Worm (Caenorhabditis elegans) whole organism, L4 larva: ENCODE measurements around the gene Y7A5A.7.
A peak's percentile ranks its signal among the peaks of the same experiment; 100 is the strongest.

Experiments
- F44E2.7 ChIP-seq: fragments of 200-800 bp; sonication (Bioruptor generic); IDR thresholded peaks from 2 replicates; pipeline ENCODE4 v2.1.2; 2022; ENCODE audit warnings: missing genetic modification characterization, missing compliant biosample characterization
- F49E8.2 ChIP-seq: sonication (generic microtip); optimal IDR thresholded peaks from 2 replicates; lab custom pipeline; 2016; ENCODE audit warnings: missing compliant biosample characterization, mild to moderate bottlenecking, missing genetic modification characterization, borderline replicate concordance
- T26A8.4 ChIP-seq: fragments of 200-800 bp; sonication (Bioruptor generic); IDR thresholded peaks from 2 replicates; pipeline ENCODE4 v1.3.6; 2022; ENCODE audit warnings: missing genetic modification characterization, missing compliant biosample characterization
- Y75B8A.6 ChIP-seq: fragments of 200-800 bp; sonication (Bioruptor generic); IDR thresholded peaks from 2 replicates; pipeline ENCODE4 v1.3.6; 2022; ENCODE audit warnings: missing genetic modification reagents, missing genetic modification characterization, missing compliant biosample characterization
- ZK337.2 ChIP-seq: fragments of 200-800 bp; sonication (Bioruptor generic); IDR thresholded peaks from 2 replicates; pipeline ENCODE4 v1.3.6; 2022; ENCODE audit warnings: missing genetic modification reagents, missing genetic modification characterization, missing compliant biosample characterization
- ZK546.5 ChIP-seq, 2 experiments: sonication (generic microtip); optimal IDR thresholded peaks; 2 replicates each; lab custom pipeline; 2017; ENCODE audit warnings: missing biosample characterization in 2 of 2, missing genetic modification characterization in 2 of 2
- aha-1 ChIP-seq: fragments of 150-350 bp; peaks from one replicate; lab custom pipeline; 2014; ENCODE audit warnings: missing biosample characterization, missing genetic modification characterization
- aly-2 ChIP-seq: sonication (generic microtip); optimal IDR thresholded peaks from 2 replicates; lab custom pipeline; 2018; ENCODE audit warnings: missing biosample characterization, missing genetic modification characterization
- ceh-20 ChIP-seq: fragments of 200-800 bp; sonication (Bioruptor generic); IDR thresholded peaks from 2 replicates; pipeline ENCODE4 v1.3.6; 2022; ENCODE audit warnings: missing genetic modification reagents, missing genetic modification characterization, missing compliant biosample characterization
- ces-1 ChIP-seq: fragments of 150-350 bp; sonication (generic microtip); optimal IDR thresholded peaks from 4 replicates; lab custom pipeline; 2014; ENCODE audit warnings: missing biosample characterization, missing genetic modification reagents, missing genetic modification characterization
- cey-2 ChIP-seq: sonication (generic microtip); optimal IDR thresholded peaks from 3 replicates; lab custom pipeline; 2017; ENCODE audit warnings: missing genetic modification characterization, mild to moderate bottlenecking, missing compliant biosample characterization, antibody characterized with exemption, borderline replicate concordance; ENCODE audit not compliant: insufficient read depth
- ctbp-1 ChIP-seq: fragments of 200-800 bp; sonication (Bioruptor generic); IDR thresholded peaks from 2 replicates; pipeline ENCODE4 v1.3.6; 2022; ENCODE audit warnings: missing genetic modification reagents, missing genetic modification characterization, missing compliant biosample characterization
- daf-16 ChIP-seq, 3 experiments: sonication (generic microtip); optimal IDR thresholded peaks; 2 replicates each; lab custom pipeline; 2016 to 2017; ENCODE audit warnings: missing genetic modification characterization in 3 of 3, missing genetic modification reagents in 3 of 3, mild to moderate bottlenecking in 2 of 3, missing compliant biosample characterization in 2 of 3, missing biosample characterization in 1 of 3, moderate library complexity in 1 of 3
- dmd-9 ChIP-seq: fragments of 200-800 bp; sonication (Bioruptor generic); IDR thresholded peaks from 2 replicates; pipeline ENCODE4 v1.3.6; 2022; ENCODE audit warnings: missing genetic modification reagents, missing genetic modification characterization, missing compliant biosample characterization
- duxl-1 ChIP-seq: sonication (generic microtip); optimal IDR thresholded peaks from 2 replicates; lab custom pipeline; 2016; ENCODE audit warnings: mild to moderate bottlenecking, missing genetic modification characterization, moderate library complexity, missing compliant biosample characterization; ENCODE audit not compliant: poor library complexity
- dve-1 ChIP-seq: sonication (generic microtip); optimal IDR thresholded peaks from 2 replicates; lab custom pipeline; 2017; ENCODE audit warnings: antibody characterized with exemption, mild to moderate bottlenecking, missing genetic modification characterization, missing compliant biosample characterization; ENCODE audit not compliant: insufficient read depth
- egl-43 ChIP-seq: fragments of 200-800 bp; sonication (Bioruptor generic); IDR thresholded peaks from 2 replicates; pipeline ENCODE4 v1.3.6; 2022; ENCODE audit warnings: missing genetic modification reagents, missing genetic modification characterization, missing compliant biosample characterization
- gei-8 ChIP-seq: fragments of 200-800 bp; sonication (Bioruptor generic); optimal IDR thresholded peaks from 2 replicates; lab custom pipeline; 2018; ENCODE audit warnings: mild to moderate bottlenecking, missing genetic modification characterization, missing compliant biosample characterization
- hif-1 ChIP-seq, 2 experiments: sonication (generic microtip); optimal IDR thresholded peaks; 2 replicates each; lab custom pipeline; 2016 to 2017; ENCODE audit warnings: missing compliant biosample characterization in 2 of 2, missing genetic modification characterization in 2 of 2, missing genetic modification reagents in 2 of 2, missing genotype in 2 of 2, mild to moderate bottlenecking in 1 of 2
- lim-7 ChIP-seq: fragments of 200-800 bp; sonication (Bioruptor generic); IDR thresholded peaks from 2 replicates; pipeline ENCODE4 v1.3.6; 2022; ENCODE audit warnings: missing genetic modification characterization, missing compliant biosample characterization
- lin-29 ChIP-seq: fragments of 200-800 bp; sonication (Bioruptor generic); IDR thresholded peaks from 2 replicates; pipeline ENCODE4 v1.3.6; 2022; ENCODE audit warnings: missing genetic modification reagents, missing genetic modification characterization, missing compliant biosample characterization
- lin-38 ChIP-seq: fragments of 200-800 bp; sonication (Bioruptor generic); IDR thresholded peaks from 2 replicates; pipeline ENCODE4 v1.3.6; 2022; ENCODE audit warnings: missing genetic modification reagents, missing genetic modification characterization, missing compliant biosample characterization
- lir-3 ChIP-seq: sonication (generic microtip); optimal IDR thresholded peaks from 2 replicates; lab custom pipeline; 2016; ENCODE audit warnings: mild to moderate bottlenecking, missing genetic modification characterization, missing compliant biosample characterization
- lsy-2 ChIP-seq, 2 experiments: fragments of 150-350 bp in 1 of 2; sonication (generic microtip) in 1 of 2; optimal IDR thresholded peaks; 2 replicates each; lab custom pipeline; 2014 to 2017; ENCODE audit warnings: missing biosample characterization in 2 of 2, missing genetic modification characterization in 2 of 2
- mes-2 ChIP-seq: sonication (generic microtip); optimal IDR thresholded peaks from 2 replicates; lab custom pipeline; 2016; ENCODE audit warnings: missing genotype, mild to moderate bottlenecking, missing genetic modification characterization, missing compliant biosample characterization; ENCODE audit not compliant: poor library complexity, severe bottlenecking
- nhr-25 ChIP-seq: sonication (generic microtip); optimal IDR thresholded peaks from 2 replicates; lab custom pipeline; 2017; ENCODE audit warnings: missing genetic modification characterization, mild to moderate bottlenecking, missing compliant biosample characterization, antibody characterized with exemption, moderate library complexity, borderline replicate concordance; ENCODE audit not compliant: insufficient read depth
- nhr-28 ChIP-seq: fragments of 150-350 bp; optimal IDR thresholded peaks from 2 replicates; lab custom pipeline; 2014; ENCODE audit warnings: missing biosample characterization, missing genetic modification characterization
- nhr-41 ChIP-seq: fragments of 200-800 bp; sonication (Bioruptor generic); IDR thresholded peaks from 2 replicates; pipeline ENCODE4 v1.3.6; 2022; ENCODE audit warnings: missing genetic modification reagents, missing genetic modification characterization, missing compliant biosample characterization
- nhr-42 ChIP-seq: fragments of 200-800 bp; sonication (Bioruptor generic); IDR thresholded peaks from 2 replicates; pipeline ENCODE4 v1.3.6; 2022; ENCODE audit warnings: missing genetic modification characterization, missing compliant biosample characterization
- nhr-48 ChIP-seq: sonication (generic microtip); optimal IDR thresholded peaks from 2 replicates; lab custom pipeline; 2016; ENCODE audit warnings: mild to moderate bottlenecking, missing genetic modification characterization, missing compliant biosample characterization
- nhr-6 ChIP-seq: fragments of 150-350 bp; optimal IDR thresholded peaks from 2 replicates; lab custom pipeline; 2014; ENCODE audit warnings: missing biosample characterization, missing genetic modification characterization
- pha-4 ChIP-seq, 2 experiments: fragments of 150-350 bp in 1 of 2; fragments of 200-800 bp in 1 of 2; sonication (Bioruptor generic) in 1 of 2; IDR thresholded peaks in 1 of 2; optimal IDR thresholded peaks in 1 of 2; 2 replicates each; pipeline versions ENCODE4 v1.3.6 to Lab custom; 2014 to 2022; ENCODE audit warnings: missing genetic modification characterization in 2 of 2, missing genetic modification reagents in 2 of 2, missing biosample characterization in 1 of 2, missing compliant biosample characterization in 1 of 2
- saeg-2 ChIP-seq: fragments of 200-800 bp; sonication (Bioruptor generic); IDR thresholded peaks from 2 replicates; pipeline ENCODE4 v1.3.6; 2022; ENCODE audit warnings: missing genetic modification reagents, missing genetic modification characterization, missing compliant biosample characterization
- skn-1 ChIP-seq: fragments of 150-350 bp; optimal IDR thresholded peaks from 2 replicates; lab custom pipeline; 2014; ENCODE audit warnings: missing biosample characterization, missing genetic modification characterization
- spr-1 ChIP-seq: sonication (generic microtip); optimal IDR thresholded peaks from 2 replicates; lab custom pipeline; 2016; ENCODE audit warnings: mild to moderate bottlenecking, missing genetic modification characterization, missing compliant biosample characterization
- spr-3 ChIP-seq: fragments of 200-800 bp; sonication (Bioruptor generic); optimal IDR thresholded peaks from 2 replicates; lab custom pipeline; 2018; ENCODE audit warnings: mild to moderate bottlenecking, missing genetic modification characterization, missing compliant biosample characterization
- tra-1 ChIP-seq: fragments of 200-800 bp; sonication (Bioruptor generic); IDR thresholded peaks from 2 replicates; pipeline ENCODE4 v1.3.6; 2022; ENCODE audit warnings: missing genetic modification reagents, missing genetic modification characterization, missing compliant biosample characterization
- unc-130 ChIP-seq: sonication (generic microtip); optimal IDR thresholded peaks from 2 replicates; lab custom pipeline; 2016; ENCODE audit warnings: missing genetic modification reagents, missing genetic modification characterization, missing compliant biosample characterization
- zfp-2 ChIP-seq: sonication (generic microtip); optimal IDR thresholded peaks from 2 replicates; lab custom pipeline; 2016; ENCODE audit warnings: mild to moderate bottlenecking, missing genetic modification characterization, missing compliant biosample characterization

The Y7A5A.7 gene

ce11 chrX:15773262-15773908, 30.6 kb downstream of the Y7A5A.7 start, which contains the start of gene Y7A5A.13 (continued):
- TF ChIP-seq spr-3 (GFP tag; lab: Kevin White, UChicago) (peak; percentile 13), daf-16 (GFP tag; optimal IDR thresholded peaks at IDR 0.05; lab: Kevin White, UChicago) (peak; percentile 59 to 80), daf-16 (tag; optimal IDR thresholded peaks at IDR 0.05; lab: Kevin White, UChicago) (peak; percentile 67), Y75B8A.6 (no peak), hif-1 (tag; optimal IDR thresholded peaks at IDR 0.05; lab: Kevin White, UChicago) (no peak), lim-7 (GFP tag; lab: Robert Waterston, UW) (peak; percentile 81), tra-1 (GFP tag; lab: Robert Waterston, UW) (peak; percentile 75), ceh-20 (GFP tag; lab: Robert Waterston, UW) (0 out of 2 replicates have a peak, but pooled peaks have one; percentile 52), unc-130 (GFP tag; lab: Kevin White, UChicago) (peak; percentile 9), saeg-2 (GFP tag; lab: Robert Waterston, UW) (no peak), nhr-6 (no peak), ZK337.2 (GFP tag; lab: Robert Waterston, UW) (no peak), skn-1 (tag; lab: Kevin White, UChicago) (no peak), nhr-41 (GFP tag; lab: Robert Waterston, UW) (no peak), spr-1 (peak; percentile 35), ces-1 (GFP tag; lab: Kevin White, UChicago) (no peak), aly-2 (tag; lab: Kevin White, UChicago) (no peak), cey-2 (tag; lab: Kevin White, UChicago) (no peak), duxl-1 (peak; percentile 54), lin-38 (GFP tag; lab: Robert Waterston, UW) (peak; percentile 68), ZK546.5 (tag; optimal IDR thresholded peaks at IDR 0.05; lab: Kevin White, UChicago) (no peak), egl-43 (GFP tag; lab: Robert Waterston, UW) (peak; percentile 74), nhr-28 (tag; lab: Kevin White, UChicago) (no peak), aha-1 (tag; lab: Kevin White, UChicago) (peak; percentile 91), lin-29 (no peak), gei-8 (GFP tag; lab: Kevin White, UChicago) (no peak), F49E8.2 (no peak), lir-3 (tag; lab: Kevin White, UChicago) (peak; percentile 17), nhr-42 (GFP tag; lab: Robert Waterston, UW) (no peak), zfp-2 (tag; lab: Kevin White, UChicago) (no peak), pha-4 (GFP tag; IDR thresholded peaks at IDR 0.05; lab: Robert Waterston, UW) (peak; percentile 62; the same call in 1 of the 2 replicates), pha-4 (tag; optimal IDR thresholded peaks at IDR 0.05; lab: Kevin White, UChicago) (no peak), nhr-25 (tag; lab: Kevin White, UChicago) (peak; percentile 4), dmd-9 (peak; percentile 54; the same call in 1 of the 2 replicates), F44E2.7 (GFP tag; lab: Robert Waterston, UW) (peak; percentile 61; the same call in 1 of the 2 replicates), lsy-2 (tag; optimal IDR thresholded peaks at IDR 0.05; lab: Kevin White, UChicago) (no peak), dve-1 (tag; lab: Kevin White, UChicago) (peak; percentile 61), nhr-48 (peak; percentile 51), mes-2 (peak; percentile 58), ctbp-1 (GFP tag; lab: Robert Waterston, UW) (peak; percentile 58; the same call in 1 of the 2 replicates), T26A8.4 (GFP tag; lab: Robert Waterston, UW) (peak; percentile 68)
